Worm (Caenorhabditis elegans) whole organism, L4 larva: Measurements from ENCODE around the gene R05H10.3.
"Not testable (repeated sequence)": the region's sequence is repeated elsewhere in the genome, so short reads cannot be mapped to it uniquely, and the experiment has no call there.

ENCODE experiments used
- Y105C5A.15 ChIP-seq: fragments of 200-800 bp; sonication (Bioruptor generic); IDR thresholded peaks from 2 replicates; pipeline ENCODE4 v1.3.6; 2022; ENCODE audit warnings: missing genetic modification characterization, missing compliant biosample characterization
- aha-1 ChIP-seq: fragments of 150-350 bp; peaks from one replicate; lab custom pipeline; 2014; ENCODE audit warnings: missing biosample characterization, missing genetic modification characterization
- egl-27 ChIP-seq: sonication (generic microtip); optimal IDR thresholded peaks from 3 replicates; lab custom pipeline; 2017; ENCODE audit warnings: missing biosample characterization, missing genetic modification reagents, missing genetic modification characterization
- lir-3 ChIP-seq: sonication (generic microtip); optimal IDR thresholded peaks from 2 replicates; lab custom pipeline; 2016; ENCODE audit warnings: mild to moderate bottlenecking, missing genetic modification characterization, missing compliant biosample characterization
- lsy-2 ChIP-seq, 2 experiments: fragments of 150-350 bp in 1 of 2; sonication (generic microtip) in 1 of 2; optimal IDR thresholded peaks; 2 replicates each; lab custom pipeline; 2014 to 2017; ENCODE audit warnings: missing biosample characterization in 2 of 2, missing genetic modification characterization in 2 of 2
- mdl-1 ChIP-seq, 2 experiments: fragments of 150-350 bp in 1 of 2; sonication (generic microtip) in 1 of 2; optimal IDR thresholded peaks; 2 replicates each; lab custom pipeline; 2014 to 2017; ENCODE audit warnings: missing biosample characterization in 2 of 2, missing genetic modification characterization in 2 of 2
- nhr-10 ChIP-seq: fragments of 150-350 bp; optimal IDR thresholded peaks from 2 replicates; lab custom pipeline; 2014; ENCODE audit warnings: missing biosample characterization, missing genetic modification characterization
- nhr-237 ChIP-seq: sonication (generic microtip); optimal IDR thresholded peaks from 2 replicates; lab custom pipeline; 2017; ENCODE audit warnings: missing biosample characterization, missing genetic modification characterization
- pha-4 ChIP-seq, 2 experiments: fragments of 150-350 bp in 1 of 2; fragments of 200-800 bp in 1 of 2; sonication (Bioruptor generic) in 1 of 2; IDR thresholded peaks in 1 of 2; optimal IDR thresholded peaks in 1 of 2; 2 replicates each; pipeline versions ENCODE4 v1.3.6 to Lab custom; 2014 to 2022; ENCODE audit warnings: missing genetic modification characterization in 2 of 2, missing genetic modification reagents in 2 of 2, missing biosample characterization in 1 of 2, missing compliant biosample characterization in 1 of 2
- skn-1 ChIP-seq: fragments of 150-350 bp; optimal IDR thresholded peaks from 2 replicates; lab custom pipeline; 2014; ENCODE audit warnings: missing biosample characterization, missing genetic modification characterization
- unc-39 ChIP-seq: sonication (generic microtip); optimal IDR thresholded peaks from 2 replicates; lab custom pipeline; 2017; ENCODE audit warnings: missing biosample characterization, missing genetic modification characterization
- zfp-2 ChIP-seq: sonication (generic microtip); optimal IDR thresholded peaks from 2 replicates; lab custom pipeline; 2016; ENCODE audit warnings: mild to moderate bottlenecking, missing genetic modification characterization, missing compliant biosample characterization
- zfp-3 ChIP-seq: fragments of 200-800 bp; sonication (Bioruptor generic); conservative IDR thresholded peaks from 2 replicates; pipeline ENCODE4 v1.3.6; 2022; ENCODE audit warnings: missing genetic modification reagents, missing genetic modification characterization, missing compliant biosample characterization

ce11 chrII:14865152-14865551 lies 4.6 kb upstream of the R05H10.3 start:
- TF ChIP-seq aha-1; unc-39 (tag; lab: Kevin White, UChicago); Y105C5A.15; skn-1; zfp-2 (tag; lab: Kevin White, UChicago); egl-27; lsy-2 (tag; optimal IDR thresholded peaks at IDR 0.05; lab: Kevin White, UChicago); nhr-237; lir-3 (tag; lab: Kevin White, UChicago); zfp-3 (GFP tag; lab: Robert Waterston, UW); pha-4 (GFP tag; IDR thresholded peaks at IDR 0.05; lab: Robert Waterston, UW); pha-4 (tag; optimal IDR thresholded peaks at IDR 0.05; lab: Kevin White, UChicago); nhr-10 (tag; lab: Kevin White, UChicago); mdl-1 (tag; optimal IDR thresholded peaks at IDR 0.05; lab: Kevin White, UChicago): not testable (repeated sequence)
